Fruit fly (Drosophila melanogaster): ENCODE data around the gene CG43680.

Gene CG43680

DNA sequence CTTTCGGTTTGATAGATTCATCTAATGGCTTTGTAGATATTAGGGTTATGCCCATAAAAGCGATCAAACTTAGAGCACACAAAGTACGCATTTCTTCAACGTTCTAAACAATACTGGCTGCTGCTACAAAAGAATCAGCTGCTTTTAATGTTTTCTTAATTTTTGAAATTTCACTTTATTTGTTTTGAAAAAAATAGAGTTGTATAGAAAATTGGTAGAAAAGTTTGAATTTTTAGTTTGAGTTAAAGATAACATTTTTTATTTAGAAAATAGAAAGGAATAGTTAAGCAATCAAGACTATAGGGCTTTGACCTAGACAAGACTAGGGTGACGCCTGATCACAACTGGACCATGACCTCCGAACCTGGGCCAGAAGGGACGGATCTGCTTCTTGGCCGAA is 3.0 kb downstream of the CG43680 start, which contains the start of gene CG18581:
TSS of gene CG18581 (minus strand) at position 101 of the 400 bp plus-strand sequence.
- no peak for TF ChIP-seq CG15336 (GFP tag; IDR thresholded peaks at IDR 0.05)
- TF ChIP-seq Ets21C (GFP tag; optimal IDR thresholded peaks at IDR 0.05): no peak
- no peak for TF ChIP-seq esn (GFP tag; optimal IDR thresholded peaks at IDR 0.05)
- no peak for TF ChIP-seq CG10631 (GFP tag; optimal IDR thresholded peaks at IDR 0.05)
- TF ChIP-seq fkh (GFP tag; optimal IDR thresholded peaks at IDR 0.05): no peak
- TF ChIP-seq cyc (GFP tag; optimal IDR thresholded peaks at IDR 0.05): no peak
- no peak for TF ChIP-seq CG10669 (GFP tag; optimal IDR thresholded peaks at IDR 0.05)
- no peak for TF ChIP-seq CG6854 (GFP tag; optimal IDR thresholded peaks at IDR 0.05)
- TF ChIP-seq lz (GFP tag; optimal IDR thresholded peaks at IDR 0.05): no peak
- TF ChIP-seq eg (GFP tag; IDR thresholded peaks at IDR 0.05): no peak
- TF ChIP-seq CG3032 (tag; optimal IDR thresholded peaks at IDR 0.05): no peak
- TF ChIP-seq Met (GFP tag; optimal IDR thresholded peaks at IDR 0.05): no peak
- no peak for TF ChIP-seq CG6808 (GFP tag; optimal IDR thresholded peaks at IDR 0.05)
- TF ChIP-seq Eip93F (GFP tag; optimal IDR thresholded peaks at IDR 0.05): no peak
- no peak for TF ChIP-seq CG7368 (GFP tag; optimal IDR thresholded peaks at IDR 0.05)
- TF ChIP-seq CG34406 (GFP tag; optimal IDR thresholded peaks at IDR 0.05): no peak
- TF ChIP-seq CG8319 (GFP tag; optimal IDR thresholded peaks at IDR 0.05): no peak
- no peak for TF ChIP-seq CG8119 (GFP tag; IDR thresholded peaks at IDR 0.05)

dm6 chr3L:15049395-15049794 is 3.8 kb downstream of the CG43680 start, which contains the start of gene CG43678:
Gene CG43678, minus strand, starts transcription at chr3L:15049495.
- no peak for TF ChIP-seq ss (GFP tag; optimal IDR thresholded peaks at IDR 0.05)
- TF ChIP-seq fkh (GFP tag; optimal IDR thresholded peaks at IDR 0.05): peak; percentile 33
- TF ChIP-seq acj6 (GFP tag; optimal IDR thresholded peaks at IDR 0.05): no peak

DNA sequence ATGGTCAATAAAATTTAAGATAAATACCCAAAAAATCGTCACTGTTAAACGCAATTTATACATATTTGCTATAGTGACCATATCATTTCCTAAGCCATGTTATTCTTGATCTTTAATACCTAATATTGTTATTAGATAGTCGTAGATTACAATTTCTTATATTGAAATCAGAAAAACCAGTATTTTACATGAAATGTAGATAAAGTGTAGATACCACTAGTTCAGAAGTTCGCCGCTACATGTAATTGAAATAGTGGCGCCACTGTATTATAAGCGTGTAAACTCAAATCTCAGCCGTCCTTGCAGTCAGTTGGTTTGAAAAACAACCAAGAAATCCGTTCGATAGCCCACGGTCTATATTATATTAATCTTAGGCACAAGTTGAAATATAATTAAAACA is 5.1 kb downstream of the CG43680 start:
- TF ChIP-seq Hr39 (GFP tag; optimal IDR thresholded peaks at IDR 0.05): peak; percentile 5
- TF ChIP-seq CG11762 (GFP tag; optimal IDR thresholded peaks at IDR 0.05; ENCODE audit: insufficient read depth): no peak

dm6 chr3L:15047606-15048005 is 5.5 kb downstream of the CG43680 start:
- no peak for TF ChIP-seq CG7368 (GFP tag; optimal IDR thresholded peaks at IDR 0.05)
- TF ChIP-seq Sox102F (GFP tag; optimal IDR thresholded peaks at IDR 0.05): no peak
- TF ChIP-seq Eip75B (GFP tag; optimal IDR thresholded peaks at IDR 0.05): no peak
- TF ChIP-seq cyc (GFP tag; optimal IDR thresholded peaks at IDR 0.05): no peak
- no peak for TF ChIP-seq CG3919 (GFP tag; optimal IDR thresholded peaks at IDR 0.05)
- TF ChIP-seq svp (GFP tag): no peak
- TF ChIP-seq eg (GFP tag; IDR thresholded peaks at IDR 0.05): no peak
- no peak for TF ChIP-seq CG6792 (GFP tag; optimal IDR thresholded peaks at IDR 0.05)
- no peak for TF ChIP-seq CG3032 (tag; optimal IDR thresholded peaks at IDR 0.05)
- TF ChIP-seq Eip93F (GFP tag; optimal IDR thresholded peaks at IDR 0.05): no peak
- TF ChIP-seq pdm3 (GFP tag; optimal IDR thresholded peaks at IDR 0.05): no peak
- TF ChIP-seq CG1621 (tag; optimal IDR thresholded peaks at IDR 0.05): no peak
- TF ChIP-seq Hr39 (GFP tag; optimal IDR thresholded peaks at IDR 0.05): no peak

dm6 chr3L:15045114-15045513 is 8.0 kb downstream of the CG43680 start:
- no peak for TF ChIP-seq fkh (GFP tag; optimal IDR thresholded peaks at IDR 0.05)
- TF ChIP-seq CG15336 (GFP tag; IDR thresholded peaks at IDR 0.05): no peak
- TF ChIP-seq Lpt (GFP tag; optimal IDR thresholded peaks at IDR 0.05): no peak
- TF ChIP-seq Hr39 (GFP tag; optimal IDR thresholded peaks at IDR 0.05): no peak
- no peak for TF ChIP-seq Sox14 (GFP tag; optimal IDR thresholded peaks at IDR 0.05)
- no peak for TF ChIP-seq spab (GFP tag; optimal IDR thresholded peaks at IDR 0.05)
- TF ChIP-seq CG3919 (GFP tag; optimal IDR thresholded peaks at IDR 0.05): no peak
- no peak for TF ChIP-seq vri (GFP tag; optimal IDR thresholded peaks at IDR 0.05)
- no peak for TF ChIP-seq CG16779 (tag; optimal IDR thresholded peaks at IDR 0.05)
- no peak for TF ChIP-seq CG6854 (GFP tag; optimal IDR thresholded peaks at IDR 0.05)
- TF ChIP-seq CG34406 (GFP tag; optimal IDR thresholded peaks at IDR 0.05): no peak
- no peak for TF ChIP-seq net (GFP tag; optimal IDR thresholded peaks at IDR 0.05)
- no peak for TF ChIP-seq CG1621 (tag; optimal IDR thresholded peaks at IDR 0.05)

Measured in whole organism, prepupa.